Worm (Caenorhabditis elegans): ENCODE results near the gene morc-1.

Gene morc-1

DNA sequence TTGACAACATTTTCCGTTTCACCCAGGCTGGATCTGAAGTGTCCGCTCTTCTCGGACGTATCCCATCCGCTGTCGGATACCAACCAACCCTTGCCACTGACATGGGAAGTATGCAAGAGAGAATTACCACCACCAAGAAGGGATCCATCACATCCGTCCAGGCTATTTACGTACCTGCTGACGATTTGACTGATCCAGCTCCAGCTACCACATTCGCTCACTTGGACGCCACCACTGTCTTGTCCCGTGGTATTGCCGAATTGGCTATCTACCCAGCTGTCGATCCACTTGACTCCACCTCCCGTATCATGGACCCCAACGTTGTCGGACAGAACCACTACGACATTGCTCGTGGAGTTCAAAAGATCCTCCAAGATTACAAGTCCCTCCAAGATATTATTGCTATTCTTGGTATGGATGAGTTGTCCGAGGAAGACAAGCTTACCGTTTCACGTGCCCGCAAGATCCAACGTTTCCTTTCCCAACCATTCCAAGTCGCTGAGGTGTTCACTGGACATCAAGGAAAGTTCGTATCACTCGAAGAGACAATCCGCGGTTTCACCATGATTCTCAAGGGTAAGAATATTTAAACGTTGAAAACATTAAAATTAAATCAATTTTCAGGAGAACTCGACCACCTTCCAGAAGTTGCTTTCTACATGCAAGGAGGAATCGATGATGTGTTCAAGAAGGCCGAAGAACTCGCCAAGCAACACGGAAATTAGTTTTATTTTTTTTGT is 23.0 kb upstream of the morc-1 start:
- TF ChIP-seq nhr-28 (tag; optimal IDR thresholded peaks at IDR 0.05) (no peak), elt-2 (tag; optimal IDR thresholded peaks at IDR 0.05) (no peak), egl-5 (tag; optimal IDR thresholded peaks at IDR 0.05) (no peak), nhr-43 (tag; optimal IDR thresholded peaks at IDR 0.05; ENCODE audit: poor library complexity, severe bottlenecking) (no peak), nfya-1 (tag; optimal IDR thresholded peaks at IDR 0.05; ENCODE audit: insufficient read depth) (no peak), snpc-4 (tag; optimal IDR thresholded peaks at IDR 0.05) (no peak), daf-12 (tag; optimal IDR thresholded peaks at IDR 0.05) (no peak), zag-1 (tag; optimal IDR thresholded peaks at IDR 0.05) (no peak), ama-1 (optimal IDR thresholded peaks at IDR 0.05) (no peak), hmg-11 (tag; optimal IDR thresholded peaks at IDR 0.05) (no peak), lin-39 (tag; optimal IDR thresholded peaks at IDR 0.05) (no peak), jun-1 (tag; optimal IDR thresholded peaks at IDR 0.05) (no peak), ceh-16 (tag; optimal IDR thresholded peaks at IDR 0.05) (no peak), skn-1 (tag; optimal IDR thresholded peaks at IDR 0.05) (no peak), unc-39 (tag; optimal IDR thresholded peaks at IDR 0.05) (no peak)

DNA sequence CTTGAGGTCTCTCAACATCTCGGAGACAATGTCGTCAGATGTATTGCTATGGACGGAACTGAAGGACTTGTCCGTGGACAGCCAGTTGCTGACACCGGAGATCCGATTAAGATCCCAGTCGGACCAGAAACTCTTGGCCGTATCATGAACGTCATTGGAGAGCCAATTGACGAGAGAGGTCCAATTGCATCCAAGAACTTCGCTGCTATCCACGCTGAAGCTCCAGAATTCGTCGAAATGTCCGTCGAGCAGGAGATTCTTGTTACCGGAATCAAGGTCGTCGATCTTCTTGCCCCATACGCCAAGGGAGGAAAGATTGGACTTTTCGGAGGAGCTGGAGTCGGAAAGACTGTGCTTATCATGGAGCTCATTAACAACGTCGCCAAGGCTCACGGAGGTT is 22.1 kb upstream of the morc-1 start:
- no peak for TF ChIP-seq nhr-67 (tag; optimal IDR thresholded peaks at IDR 0.05)
- TF ChIP-seq lin-15B (tag; optimal IDR thresholded peaks at IDR 0.05) = no peak
- TF ChIP-seq lin-39 (tag; optimal IDR thresholded peaks at IDR 0.05) = no peak
- TF ChIP-seq nhr-23 (tag; optimal IDR thresholded peaks at IDR 0.05) = no peak
- no peak for TF ChIP-seq tbx-2 (tag; optimal IDR thresholded peaks at IDR 0.05)
- TF ChIP-seq nhr-25 (tag; optimal IDR thresholded peaks at IDR 0.05) = no peak
- TF ChIP-seq mdl-1 (tag; optimal IDR thresholded peaks at IDR 0.05) = no peak

DNA sequence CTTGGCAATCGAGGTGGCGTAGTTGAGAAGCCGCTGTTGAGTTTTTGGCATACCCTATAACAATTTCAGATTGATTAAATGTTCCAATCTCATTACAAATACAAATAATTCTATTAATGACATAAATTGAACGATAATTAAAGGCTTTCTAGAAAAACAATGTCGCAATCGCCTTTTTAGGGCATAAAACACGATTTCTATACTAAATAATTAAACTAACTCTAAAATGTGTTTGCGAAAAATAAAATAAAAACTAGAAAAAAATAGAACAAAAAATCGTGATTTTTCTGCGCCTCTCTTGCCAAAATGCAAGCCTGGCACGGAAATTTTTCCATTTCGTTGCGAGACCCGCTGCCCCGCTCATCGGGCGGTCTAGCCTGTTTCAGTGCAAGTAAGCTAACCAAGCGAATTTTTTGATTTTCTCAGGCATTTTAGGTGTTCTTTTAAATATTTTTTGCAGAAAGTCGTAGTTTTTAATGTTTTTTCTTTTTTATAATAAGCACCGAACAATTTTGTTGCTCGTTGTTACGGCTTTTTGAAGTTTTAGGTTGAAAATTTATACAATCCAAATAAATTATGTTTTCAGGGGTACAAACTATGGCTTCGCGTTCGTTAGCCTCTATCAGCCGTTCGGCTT is 21.2 kb upstream of the morc-1 start, which contains the start of the genes C34E10.12, C34E10.10 and atp-2:
TSS of gene C34E10.12 (minus strand) at position 51 of the 637 bp plus-strand sequence.
TSS of gene C34E10.10 (minus strand) at position 54 of the 637 bp plus-strand sequence.
TSS of gene atp-2 (plus strand) at position 587 of the 637 bp plus-strand sequence.
- TF ChIP-seq pqm-1 (tag; optimal IDR thresholded peaks at IDR 0.05) (peak; percentile 42), lin-39 (tag; optimal IDR thresholded peaks at IDR 0.05) (peak; percentile 94), ceh-9 (tag; optimal IDR thresholded peaks at IDR 0.05) (no peak), egl-5 (tag; optimal IDR thresholded peaks at IDR 0.05) (peak; percentile 88), jun-1 (tag; optimal IDR thresholded peaks at IDR 0.05) (peak; percentile 2), snpc-4 (tag; optimal IDR thresholded peaks at IDR 0.05) (peak; percentile 40), nhr-25 (tag; optimal IDR thresholded peaks at IDR 0.05) (peak; percentile 78), tbx-2 (tag; optimal IDR thresholded peaks at IDR 0.05) (peak; percentile 29), ceh-82 (tag; optimal IDR thresholded peaks at IDR 0.05) (peak; percentile 9), aly-2 (tag; optimal IDR thresholded peaks at IDR 0.05) (no peak), unc-62 (GFP tag; optimal IDR thresholded peaks at IDR 0.05) (no peak), ama-1 (optimal IDR thresholded peaks at IDR 0.05) (peak; percentile 42), elt-1 (tag; optimal IDR thresholded peaks at IDR 0.05) (no peak), lsy-12 (tag; optimal IDR thresholded peaks at IDR 0.05) (peak; percentile 77), fkh-10 (GFP tag; optimal IDR thresholded peaks at IDR 0.05) (peak; percentile 33), ZK546.5 (tag; optimal IDR thresholded peaks at IDR 0.05) (no peak), elt-3 (tag; optimal IDR thresholded peaks at IDR 0.05) (no peak), sea-2 (GFP tag; optimal IDR thresholded peaks at IDR 0.05) (no peak), lin-15B (tag; optimal IDR thresholded peaks at IDR 0.05) (peak; percentile 95), mdl-1 (tag; optimal IDR thresholded peaks at IDR 0.05) (no peak), nhr-23 (tag; optimal IDR thresholded peaks at IDR 0.05) (peak; percentile 92), egl-27 (tag; optimal IDR thresholded peaks at IDR 0.05) (no peak), mml-1 (tag; optimal IDR thresholded peaks at IDR 0.05) (no peak), nfya-1 (tag; optimal IDR thresholded peaks at IDR 0.05; ENCODE audit: insufficient read depth) (peak; percentile 93), R02D3.7 (tag; optimal IDR thresholded peaks at IDR 0.05) (peak; percentile 50), elt-2 (tag; optimal IDR thresholded peaks at IDR 0.05) (peak; percentile 62), hmg-11 (tag; optimal IDR thresholded peaks at IDR 0.05) (peak; percentile 91), daf-12 (tag; optimal IDR thresholded peaks at IDR 0.05) (no peak), nhr-28 (tag; optimal IDR thresholded peaks at IDR 0.05) (no peak), ztf-4 (tag; optimal IDR thresholded peaks at IDR 0.05) (peak; percentile 25), pha-4 (tag; optimal IDR thresholded peaks at IDR 0.05) (peak; percentile 97), skn-1 (tag; optimal IDR thresholded peaks at IDR 0.05) (peak; percentile 57), nhr-77 (tag; optimal IDR thresholded peaks at IDR 0.05) (no peak), nhr-43 (tag; optimal IDR thresholded peaks at IDR 0.05; ENCODE audit: poor library complexity, severe bottlenecking) (peak; percentile 80), nhr-12 (tag; optimal IDR thresholded peaks at IDR 0.05) (no peak), nhr-11 (tag; optimal IDR thresholded peaks at IDR 0.05) (peak; percentile 30), ztf-11 (tag; optimal IDR thresholded peaks at IDR 0.05) (no peak)
